Fruit fly (Drosophila melanogaster): ENCODE results near the gene CG33687.
A peak's percentile ranks its signal among the peaks of the same experiment; 100 is the strongest.

CG33687 gene

DNA sequence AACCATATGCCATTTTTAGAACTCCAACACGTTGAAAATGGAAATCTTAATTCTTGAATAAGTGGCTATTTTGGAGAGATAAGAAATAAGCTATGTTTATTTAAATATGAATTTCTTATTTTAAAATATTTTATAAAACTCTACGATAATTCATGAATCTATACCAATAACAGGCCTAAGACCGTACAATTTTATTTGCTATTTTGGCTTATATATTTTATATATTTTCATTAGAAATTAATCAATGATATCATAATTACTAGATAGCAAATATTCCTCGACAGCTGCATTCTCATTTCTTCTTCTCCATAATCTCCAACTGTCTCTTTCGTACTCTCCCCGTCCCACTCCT is 14.2 kb downstream of the CG33687 start:
- peak; percentile 5 for TF ChIP-seq HLH106 (tag; optimal IDR thresholded peaks at IDR 0.05)
- peak; percentile 66 for TF ChIP-seq psq (GFP tag; optimal IDR thresholded peaks at IDR 0.05)
- TF ChIP-seq foxo (GFP tag; optimal IDR thresholded peaks at IDR 0.05): peak in 1 of 2 experiments; percentile 36
- no peak for TF ChIP-seq Hnf4 (GFP tag; optimal IDR thresholded peaks at IDR 0.05)
- peak; percentile 19 for TF ChIP-seq Sp1 (GFP tag; optimal IDR thresholded peaks at IDR 0.05)
- TF ChIP-seq OdsH (GFP tag; optimal IDR thresholded peaks at IDR 0.05): peak; percentile 45

DNA sequence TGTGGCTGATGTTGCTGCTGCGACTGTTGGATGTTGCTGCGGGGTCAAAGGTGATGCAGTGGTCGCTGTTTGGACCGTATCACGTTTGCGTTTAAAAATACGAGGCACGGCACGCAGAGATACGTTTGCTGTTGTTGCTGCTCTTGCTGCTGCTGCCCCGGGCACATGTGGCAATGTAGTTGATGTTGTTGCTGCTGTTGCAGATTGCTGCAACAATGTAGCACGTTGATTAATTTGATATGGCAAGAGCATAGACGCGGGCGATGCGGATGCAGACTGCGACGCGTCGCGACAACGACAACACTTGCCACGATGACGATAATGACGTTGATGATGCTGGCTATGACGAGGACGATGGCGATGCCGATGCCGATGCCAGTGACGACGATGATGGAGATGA is 15.5 kb downstream of the CG33687 start:
- no peak for TF ChIP-seq lola (GFP tag; optimal IDR thresholded peaks at IDR 0.05)

DNA sequence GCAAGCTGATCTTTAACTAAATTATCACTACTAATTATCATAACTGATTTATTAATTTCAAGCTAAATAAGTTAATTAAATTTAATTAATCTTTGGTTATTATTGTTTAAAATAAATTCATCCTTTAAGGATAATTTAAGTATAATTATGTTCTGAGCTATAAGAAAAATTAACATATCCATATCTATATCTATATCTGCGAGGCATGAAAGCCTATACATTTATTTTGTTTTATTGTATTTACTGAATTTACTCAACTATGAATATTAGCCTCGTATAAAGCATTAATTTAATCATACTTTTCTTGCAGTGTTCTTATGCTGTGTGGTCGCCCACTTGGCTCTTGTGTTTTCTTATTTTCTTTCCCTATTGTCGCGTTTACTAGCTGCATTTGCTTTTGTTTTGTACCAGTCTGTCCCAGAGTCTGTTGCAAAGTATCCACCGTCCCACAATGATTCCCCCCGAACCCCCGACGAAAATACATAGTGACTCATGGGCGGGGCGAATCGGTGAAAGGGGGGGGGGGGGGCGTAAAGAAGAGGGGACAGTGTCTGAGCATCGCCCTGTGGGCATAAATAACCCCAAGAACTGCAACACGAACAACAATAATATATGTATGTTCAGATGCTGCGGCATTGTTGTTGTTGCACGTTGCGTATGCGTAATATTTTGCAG is 17.0 kb downstream of the CG33687 start:
- no peak for TF ChIP-seq CG32264 (GFP tag; optimal IDR thresholded peaks at IDR 0.05)
- TF ChIP-seq ey (GFP tag; optimal IDR thresholded peaks at IDR 0.05): no peak
- no peak for TF ChIP-seq dmrt93B (GFP tag; optimal IDR thresholded peaks at IDR 0.05)
- no peak for TF ChIP-seq Dif (GFP tag; optimal IDR thresholded peaks at IDR 0.05; ENCODE audit: partially characterized antibody)
- no peak for TF ChIP-seq GATAd (GFP tag; optimal IDR thresholded peaks at IDR 0.05)
- TF ChIP-seq Hr83 (GFP tag; optimal IDR thresholded peaks at IDR 0.05; ENCODE audit: poor library complexity, severe bottlenecking): no peak
- TF ChIP-seq OdsH (GFP tag; optimal IDR thresholded peaks at IDR 0.05): no peak
- no peak for TF ChIP-seq Hr78 (GFP tag; optimal IDR thresholded peaks at IDR 0.05)
- TF ChIP-seq tai (GFP tag; optimal IDR thresholded peaks at IDR 0.05): no peak
- no peak for TF ChIP-seq Rel (GFP tag; optimal IDR thresholded peaks at IDR 0.05)
- TF ChIP-seq Rel (tag; optimal IDR thresholded peaks at IDR 0.05): no peak
- TF ChIP-seq Sp1 (GFP tag; optimal IDR thresholded peaks at IDR 0.05): no peak
- TF ChIP-seq Myc (optimal IDR thresholded peaks at IDR 0.05): no peak
- no peak for TF ChIP-seq Mio (GFP tag; optimal IDR thresholded peaks at IDR 0.05)
- no peak for TF ChIP-seq HLH106 (tag; optimal IDR thresholded peaks at IDR 0.05)
- TF ChIP-seq Abd-B (GFP tag; optimal IDR thresholded peaks at IDR 0.05): no peak

- TF ChIP-seq Rel (GFP tag; optimal IDR thresholded peaks at IDR 0.05): no peak
- TF ChIP-seq Rel (tag; optimal IDR thresholded peaks at IDR 0.05): no peak
- no peak for TF ChIP-seq Hr78 (GFP tag; optimal IDR thresholded peaks at IDR 0.05)
- no peak for TF ChIP-seq Hr83 (GFP tag; optimal IDR thresholded peaks at IDR 0.05; ENCODE audit: poor library complexity, severe bottlenecking)
- no peak for TF ChIP-seq usp (GFP tag; optimal IDR thresholded peaks at IDR 0.05)
- no peak for TF ChIP-seq foxo (GFP tag; optimal IDR thresholded peaks at IDR 0.05)
- TF ChIP-seq Vsx2 (GFP tag; optimal IDR thresholded peaks at IDR 0.05; ENCODE audit: partially characterized antibody): no peak
- no peak for TF ChIP-seq CG32264 (GFP tag; optimal IDR thresholded peaks at IDR 0.05)
Observed at dm6 chr3L:16215411-16215810, 17.7 kb downstream of the CG33687 start.

- TF ChIP-seq foxo (GFP tag; optimal IDR thresholded peaks at IDR 0.05): no peak
- no peak for TF ChIP-seq h (GFP tag; optimal IDR thresholded peaks at IDR 0.05)
- TF ChIP-seq psq (GFP tag; optimal IDR thresholded peaks at IDR 0.05): peak; percentile 53
- peak; percentile 16 for TF ChIP-seq Rel (GFP tag; optimal IDR thresholded peaks at IDR 0.05)
- TF ChIP-seq Rel (tag; optimal IDR thresholded peaks at IDR 0.05): no peak
- no peak for TF ChIP-seq usp (GFP tag; optimal IDR thresholded peaks at IDR 0.05)
- TF ChIP-seq br (GFP tag; optimal IDR thresholded peaks at IDR 0.05): peak; percentile 7
- peak; percentile 39 for TF ChIP-seq fru (GFP tag; optimal IDR thresholded peaks at IDR 0.05)
- no peak for TF ChIP-seq OdsH (GFP tag; optimal IDR thresholded peaks at IDR 0.05)
- TF ChIP-seq Sp1 (GFP tag; optimal IDR thresholded peaks at IDR 0.05): peak; percentile 4
Observed at dm6 chr3L:16215816-16216215, 18.1 kb downstream of the CG33687 start.

DNA sequence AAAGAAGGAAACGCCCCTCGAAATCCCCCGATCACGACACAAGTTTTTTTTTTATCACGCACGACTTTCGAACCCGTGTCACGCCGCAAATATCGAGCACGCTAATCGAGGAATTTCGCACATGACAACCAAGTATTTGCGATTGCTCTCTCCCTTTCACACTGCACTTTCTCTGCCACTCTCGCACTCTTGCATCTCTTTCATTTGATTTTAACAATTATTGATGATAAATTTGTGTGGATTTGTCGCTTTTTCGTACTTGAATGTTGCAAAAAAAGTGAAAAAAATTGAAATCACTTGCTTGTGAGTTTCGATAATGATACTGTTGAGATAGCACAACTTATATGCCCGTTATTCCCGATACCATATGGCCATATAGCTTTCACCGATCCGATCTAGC is 19.5 kb downstream of the CG33687 start, which contains the start of gene CG13073:
TSS of gene CG13073 (minus strand) at position 101 of the 400 bp plus-strand sequence.
- TF ChIP-seq brk (GFP tag; optimal IDR thresholded peaks at IDR 0.05) (no peak), Sp1 (GFP tag; optimal IDR thresholded peaks at IDR 0.05) (no peak), CG32264 (GFP tag; optimal IDR thresholded peaks at IDR 0.05) (no peak), ey (GFP tag; optimal IDR thresholded peaks at IDR 0.05) (no peak), br (GFP tag; optimal IDR thresholded peaks at IDR 0.05) (no peak), fru (GFP tag; optimal IDR thresholded peaks at IDR 0.05) (no peak), sage (GFP tag; optimal IDR thresholded peaks at IDR 0.05) (no peak), pan (optimal IDR thresholded peaks at IDR 0.05) (no peak), Hnf4 (GFP tag; optimal IDR thresholded peaks at IDR 0.05) (no peak), HLH106 (tag; optimal IDR thresholded peaks at IDR 0.05) (no peak), foxo (GFP tag; optimal IDR thresholded peaks at IDR 0.05) (no peak), Jra (GFP tag; optimal IDR thresholded peaks at IDR 0.05) (no peak), OdsH (GFP tag; optimal IDR thresholded peaks at IDR 0.05) (no peak), Hr78 (GFP tag; optimal IDR thresholded peaks at IDR 0.05) (no peak)
